Worm (Caenorhabditis elegans): ENCODE data around the gene zipt-2.2.

ce11 chrIV:4244510-4244909, 9.3 kb upstream of the zipt-2.2 start, which contains the start of gene col-34:
- TF ChIP-seq ama-1 (optimal IDR thresholded peaks at IDR 0.05) (no peak), scrt-1 (GFP tag; IDR thresholded peaks at IDR 0.05) (no peak), tra-4 (tag; optimal IDR thresholded peaks at IDR 0.05) (no peak), B0310.2 (tag; optimal IDR thresholded peaks at IDR 0.05) (no peak), tbx-11 (GFP tag; IDR thresholded peaks at IDR 0.05) (no peak), F13C5.2 (tag; optimal IDR thresholded peaks at IDR 0.05) (no peak), tbx-37 (GFP tag; conservative IDR thresholded peaks at IDR 0.05) (no peak), ets-7 (tag; optimal IDR thresholded peaks at IDR 0.05) (no peak), ceh-13 (GFP tag; optimal IDR thresholded peaks at IDR 0.05) (no peak), pes-1 (GFP tag; IDR thresholded peaks at IDR 0.05) (no peak), ceh-36 (tag; optimal IDR thresholded peaks at IDR 0.05) (no peak), hmg-4 (GFP tag; optimal IDR thresholded peaks at IDR 0.05) (no peak), flt-1 (GFP tag; IDR thresholded peaks at IDR 0.05) (no peak)
